Fruit fly (Drosophila melanogaster): ENCODE data around the gene shd.
A peak's percentile ranks its signal among the peaks of the same experiment; 100 is the strongest.

DNA sequence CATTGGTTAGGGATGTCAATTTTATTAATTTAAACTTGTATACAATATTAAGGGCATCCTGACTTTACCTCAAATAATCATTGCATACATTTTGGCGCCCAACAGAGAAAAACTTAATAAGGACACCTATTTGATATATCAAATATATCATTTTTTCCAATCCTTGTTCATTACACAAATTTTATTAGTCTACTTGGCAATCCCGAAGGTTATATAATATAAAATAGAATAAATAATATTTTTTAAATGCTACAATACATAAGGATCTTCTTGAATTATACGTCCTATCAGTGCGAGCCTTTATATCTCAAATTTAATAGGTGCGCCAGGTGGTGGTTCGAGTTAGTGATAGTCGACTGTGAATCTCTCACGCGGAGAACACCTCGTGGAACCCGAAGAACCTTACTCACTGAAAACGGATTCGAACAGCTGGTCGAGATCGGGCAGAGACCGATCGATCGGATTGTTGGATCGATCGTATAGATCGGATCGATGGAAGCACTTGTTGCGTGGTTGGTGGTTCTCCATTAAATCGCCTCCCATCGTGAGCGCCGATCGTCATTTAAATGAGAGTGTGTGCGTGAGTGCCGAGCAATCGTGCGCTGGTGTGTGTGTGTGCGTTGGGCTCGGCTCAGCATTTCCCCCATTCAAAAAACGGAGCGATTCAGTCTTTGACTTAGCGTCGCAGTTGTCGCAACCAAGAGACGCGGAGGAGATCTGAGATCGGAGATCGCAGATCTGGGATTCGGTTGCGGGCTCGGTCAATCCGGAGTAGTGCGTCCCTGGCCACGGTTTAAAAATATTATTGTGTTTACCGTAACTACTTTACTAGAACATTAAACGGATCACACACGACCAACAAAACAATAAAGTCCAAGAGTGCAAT, at the start of gene shd:
- TF ChIP-seq CG12605 (GFP tag; IDR thresholded peaks at IDR 0.05) (peak; percentile 36; the same call in 1 of the 2 replicates), CG9948 (tag; optimal IDR thresholded peaks at IDR 0.05) (peak; percentile 60), CG13204 (GFP tag; optimal IDR thresholded peaks at IDR 0.05) (no peak), fd96Ca (GFP tag; IDR thresholded peaks at IDR 0.05) (0 out of 3 replicates have a peak, but pooled peaks have one; percentile 24), CG15710 (tag; optimal IDR thresholded peaks at IDR 0.05) (peak; percentile 72), EcR (GFP tag; optimal IDR thresholded peaks at IDR 0.05) (peak; percentile 23), Pif1A (GFP tag; optimal IDR thresholded peaks at IDR 0.05) (peak; percentile 14), Snoo (tag; optimal IDR thresholded peaks at IDR 0.05) (peak; percentile 35), rn (GFP tag; IDR thresholded peaks at IDR 0.05) (no peak), CG8301 (tag; optimal IDR thresholded peaks at IDR 0.05) (no peak), CG17806 (tag; optimal IDR thresholded peaks at IDR 0.05) (peak; percentile 35), CG8159 (tag; optimal IDR thresholded peaks at IDR 0.05) (peak; percentile 79), CG32121 (GFP tag; IDR thresholded peaks at IDR 0.05) (no peak), gl (tag; optimal IDR thresholded peaks at IDR 0.05) (no peak)
